Worm (Caenorhabditis elegans): ENCODE results near the gene sds-22.
A peak's percentile ranks its signal among the peaks of the same experiment; 100 is the strongest.

sds-22 gene

ce11 chrII:7858101-7858500 lies at the start of gene sds-22:
sds-22 (plus strand) TSS chrII:7858401.
- TF ChIP-seq sox-4 (tag; optimal IDR thresholded peaks at IDR 0.05) (no peak), sox-2 (GFP tag; IDR thresholded peaks at IDR 0.05) (no peak), pha-2 (tag; optimal IDR thresholded peaks at IDR 0.05) (no peak), fkh-6 (tag; optimal IDR thresholded peaks at IDR 0.05) (no peak), nhr-11 (tag; optimal IDR thresholded peaks at IDR 0.05) (no peak), fax-1 (tag; optimal IDR thresholded peaks at IDR 0.05) (no peak)

- TF ChIP-seq ceh-18 (tag; optimal IDR thresholded peaks at IDR 0.05): peak; percentile 10
- TF ChIP-seq nfya-1 (tag; optimal IDR thresholded peaks at IDR 0.05): peak; percentile 26
- no peak for TF ChIP-seq sdc-2 (tag; optimal IDR thresholded peaks at IDR 0.05)
- TF ChIP-seq eyg-1 (tag; optimal IDR thresholded peaks at IDR 0.05): no peak
- no peak for TF ChIP-seq npax-4 (tag; optimal IDR thresholded peaks at IDR 0.05)
- peak; percentile 55 for TF ChIP-seq elt-2 (tag; optimal IDR thresholded peaks at IDR 0.05)
- TF ChIP-seq ceh-24 (tag; optimal IDR thresholded peaks at IDR 0.05): no peak
- no peak for TF ChIP-seq sox-4 (tag; optimal IDR thresholded peaks at IDR 0.05)
- TF ChIP-seq che-1 (tag; optimal IDR thresholded peaks at IDR 0.05): no peak
- TF ChIP-seq ets-4 (tag; optimal IDR thresholded peaks at IDR 0.05): no peak
- no peak for TF ChIP-seq unc-42 (tag; optimal IDR thresholded peaks at IDR 0.05)
- TF ChIP-seq ahr-1 (tag; optimal IDR thresholded peaks at IDR 0.05): no peak
- TF ChIP-seq dve-1 (tag; optimal IDR thresholded peaks at IDR 0.05): no peak
- no peak for TF ChIP-seq ceh-9 (tag; optimal IDR thresholded peaks at IDR 0.05)
- TF ChIP-seq lin-11 (tag; optimal IDR thresholded peaks at IDR 0.05): no peak
- TF ChIP-seq ceh-22 (tag; optimal IDR thresholded peaks at IDR 0.05): no peak
- TF ChIP-seq madf-2 (tag; optimal IDR thresholded peaks at IDR 0.05): no peak
- no peak for TF ChIP-seq ceh-6 (GFP tag; optimal IDR thresholded peaks at IDR 0.05)
- TF ChIP-seq pros-1 (tag; optimal IDR thresholded peaks at IDR 0.05): no peak
- no peak for TF ChIP-seq rnt-1 (tag; optimal IDR thresholded peaks at IDR 0.05)
- no peak for TF ChIP-seq tbx-2 (tag; optimal IDR thresholded peaks at IDR 0.05)
- no peak for TF ChIP-seq C08G9.2 (tag; optimal IDR thresholded peaks at IDR 0.05)
- TF ChIP-seq F13H6.1 (tag; optimal IDR thresholded peaks at IDR 0.05): no peak
- TF ChIP-seq hlh-6 (tag; optimal IDR thresholded peaks at IDR 0.05): no peak
These were observed 49.3 kb upstream of the sds-22 start for ce11 chrII:7808950-7809349.

- TF ChIP-seq unc-42 (tag; optimal IDR thresholded peaks at IDR 0.05): peak; percentile 86
- TF ChIP-seq tbx-2 (tag; optimal IDR thresholded peaks at IDR 0.05): peak; percentile 36
- TF ChIP-seq ceh-2 (tag; optimal IDR thresholded peaks at IDR 0.05): no peak
These were observed 48.8 kb upstream of the sds-22 start for ce11 chrII:7809358-7809914.

- TF ChIP-seq ahr-1 (tag; optimal IDR thresholded peaks at IDR 0.05) (no peak), ceh-2 (tag; optimal IDR thresholded peaks at IDR 0.05) (no peak), unc-55 (GFP tag; optimal IDR thresholded peaks at IDR 0.05) (peak; percentile 69), unc-86 (tag; optimal IDR thresholded peaks at IDR 0.05) (no peak), odd-2 (tag; optimal IDR thresholded peaks at IDR 0.05) (peak; percentile 3), sox-2 (GFP tag; IDR thresholded peaks at IDR 0.05) (no peak)
These were observed 47.9 kb upstream of the sds-22 start for ce11 chrII:7810162-7810868.

ce11 chrII:7810869-7811543 lies 47.2 kb upstream of the sds-22 start, which contains the start of gene cki-1:
cki-1 (plus strand) TSS chrII:7811240.
- peak; percentile 48 for TF ChIP-seq ceh-31 (tag; optimal IDR thresholded peaks at IDR 0.05)
- peak; percentile 61 for TF ChIP-seq ama-1 (optimal IDR thresholded peaks at IDR 0.05)
- TF ChIP-seq syd-9 (tag; optimal IDR thresholded peaks at IDR 0.05): peak; percentile 52
- peak; percentile 15 for TF ChIP-seq ref-2 (tag; optimal IDR thresholded peaks at IDR 0.05)
- peak; percentile 55 for TF ChIP-seq ceh-2 (tag; optimal IDR thresholded peaks at IDR 0.05)
- peak; percentile 36 for TF ChIP-seq tbx-2 (tag; optimal IDR thresholded peaks at IDR 0.05)
- no peak for TF ChIP-seq pat-9 (tag; optimal IDR thresholded peaks at IDR 0.05)
- TF ChIP-seq ceh-19 (GFP tag; optimal IDR thresholded peaks at IDR 0.05): peak; percentile 80
- no peak for TF ChIP-seq unc-42 (tag; optimal IDR thresholded peaks at IDR 0.05)
- no peak for TF ChIP-seq ets-4 (tag; optimal IDR thresholded peaks at IDR 0.05)
- TF ChIP-seq ceh-18 (tag; optimal IDR thresholded peaks at IDR 0.05): no peak
- no peak for TF ChIP-seq K09A11.1 (tag; optimal IDR thresholded peaks at IDR 0.05; ENCODE audit: insufficient read depth)
- TF ChIP-seq sox-4 (tag; optimal IDR thresholded peaks at IDR 0.05): no peak
- TF ChIP-seq dve-1 (tag; optimal IDR thresholded peaks at IDR 0.05): no peak
- TF ChIP-seq F13H6.1 (tag; optimal IDR thresholded peaks at IDR 0.05): peak; percentile 14
- peak; percentile 95 for TF ChIP-seq ceh-34 (tag; optimal IDR thresholded peaks at IDR 0.05)
- TF ChIP-seq elt-2 (tag; optimal IDR thresholded peaks at IDR 0.05): peak; percentile 16
- TF ChIP-seq sdc-2 (tag; optimal IDR thresholded peaks at IDR 0.05): peak; percentile 52
- no peak for TF ChIP-seq unc-86 (tag; optimal IDR thresholded peaks at IDR 0.05)
- TF ChIP-seq hlh-6 (tag; optimal IDR thresholded peaks at IDR 0.05): peak; percentile 63
- peak; percentile 7 for TF ChIP-seq ceh-6 (GFP tag; optimal IDR thresholded peaks at IDR 0.05)
- TF ChIP-seq fkh-6 (tag; optimal IDR thresholded peaks at IDR 0.05): no peak

All from whole organism, late embryonic.